Fruit fly (Drosophila melanogaster) whole organism, embryonic: ENCODE results near the gene Urm1.
A peak's percentile ranks its signal among the peaks of the same experiment; 100 is the strongest.

Experiments
- Ada2b ChIP-seq: fragments of 200-800 bp; sonication (Bioruptor generic); IDR thresholded peaks from 2 replicates; pipeline ENCODE4 v1.3.6; 2022; ENCODE audit warnings: missing biosample characterization, missing genetic modification characterization
- Blimp-1 ChIP-seq: fragments of 200-800 bp; sonication (Bioruptor generic); optimal IDR thresholded peaks from 3 replicates; lab custom pipeline; 2018; ENCODE audit warnings: missing biosample characterization, missing genetic modification characterization, mild to moderate bottlenecking, moderate library complexity, missing genetic modification reagents
- CG11456 ChIP-seq: fragments of 200-800 bp; sonication (Bioruptor generic); IDR thresholded peaks from 3 replicates; pipeline ENCODE4 v1.3.6; 2022; ENCODE audit warnings: missing biosample characterization, missing genetic modification characterization
- CG14860 ChIP-seq: fragments of 200-800 bp; sonication (Bioruptor generic); IDR thresholded peaks from 3 replicates; pipeline ENCODE4 v1.3.6; 2022; ENCODE audit warnings: missing biosample characterization, missing genetic modification characterization; ENCODE audit not compliant: partially characterized antibody
- CG16813 ChIP-seq: fragments of 200-800 bp; sonication (Bioruptor generic); IDR thresholded peaks from 3 replicates; pipeline ENCODE4 v1.3.6; 2022; ENCODE audit warnings: missing biosample characterization, missing genetic modification characterization; ENCODE audit not compliant: partially characterized antibody
- CG17612 ChIP-seq: fragments of 200-800 bp; sonication (Bioruptor generic); IDR thresholded peaks from 2 replicates; pipeline ENCODE4 v1.3.6; 2022; ENCODE audit warnings: missing biosample characterization, missing genetic modification characterization
- CG2875 ChIP-seq: fragments of 200-800 bp; sonication (Bioruptor generic); optimal IDR thresholded peaks from 2 replicates; lab custom pipeline; 2017; ENCODE audit warnings: missing biosample characterization, mild to moderate bottlenecking, missing genetic modification characterization, missing genetic modification reagents
- CG31224 ChIP-seq: fragments of 200-800 bp; sonication (Bioruptor generic); IDR thresholded peaks from 2 replicates; pipeline ENCODE4 v1.3.6; 2022; ENCODE audit warnings: missing biosample characterization, missing genetic modification characterization
- CG3163 ChIP-seq: fragments of 200-800 bp; sonication (Bioruptor generic); optimal IDR thresholded peaks from 3 replicates; lab custom pipeline; 2016; ENCODE audit warnings: missing biosample characterization, missing genetic modification characterization
- CG3281 ChIP-seq: fragments of 200-800 bp; sonication (Bioruptor generic); optimal IDR thresholded peaks from 3 replicates; lab custom pipeline; 2017; ENCODE audit warnings: missing biosample characterization, mild to moderate bottlenecking, missing genetic modification characterization
- CG4360 ChIP-seq: fragments of 200-800 bp; sonication (Bioruptor generic); IDR thresholded peaks from 2 replicates; pipeline ENCODE4 v1.3.6; 2022; ENCODE audit warnings: missing biosample characterization, missing genetic modification characterization
- CG4707 ChIP-seq: fragments of 200-800 bp; sonication (Bioruptor generic); optimal IDR thresholded peaks from 2 replicates; lab custom pipeline; 2018; ENCODE audit warnings: missing biosample characterization, mild to moderate bottlenecking, missing genetic modification characterization, moderate library complexity
- CG6175 ChIP-seq: fragments of 200-800 bp; sonication (Bioruptor generic); IDR thresholded peaks from 3 replicates; pipeline ENCODE4 v1.3.6; 2022; ENCODE audit warnings: missing biosample characterization, missing genetic modification characterization
- CG6254 ChIP-seq: fragments of 200-800 bp; sonication (Bioruptor generic); optimal IDR thresholded peaks from 3 replicates; lab custom pipeline; 2017; ENCODE audit warnings: mild to moderate bottlenecking, missing biosample characterization, missing genetic modification reagents, missing genetic modification characterization
- CG6791 ChIP-seq: fragments of 200-800 bp; sonication (Bioruptor generic); IDR thresholded peaks from 3 replicates; pipeline ENCODE4 v1.3.6; 2022; ENCODE audit warnings: missing biosample characterization, missing genetic modification characterization; ENCODE audit not compliant: partially characterized antibody
- CG9932 ChIP-seq: fragments of 200-800 bp; sonication (Bioruptor generic); IDR thresholded peaks from 2 replicates; pipeline ENCODE4 v1.3.6; 2022; ENCODE audit warnings: missing biosample characterization, missing genetic modification characterization
- CHES-1-like ChIP-seq: fragments of 200-800 bp; sonication (Bioruptor generic); optimal IDR thresholded peaks from 2 replicates; lab custom pipeline; 2016; ENCODE audit warnings: missing biosample characterization, missing genetic modification characterization
- Fer3 ChIP-seq: fragments of 200-800 bp; sonication (Bioruptor generic); optimal IDR thresholded peaks from 2 replicates; lab custom pipeline; 2018; ENCODE audit warnings: missing biosample characterization, mild to moderate bottlenecking, missing genetic modification characterization, moderate library complexity
- H15 ChIP-seq: fragments of 200-800 bp; sonication (Bioruptor generic); IDR thresholded peaks from 3 replicates; pipeline ENCODE4 v1.3.6; 2022; ENCODE audit warnings: missing biosample characterization, missing genetic modification characterization
- HLH54F ChIP-seq: fragments of 200-800 bp; sonication (Bioruptor generic); optimal IDR thresholded peaks from 3 replicates; lab custom pipeline; 2016; ENCODE audit warnings: missing biosample characterization, missing genetic modification characterization
- HLHmδ ChIP-seq: fragments of 200-800 bp; sonication (Bioruptor generic); optimal IDR thresholded peaks from 2 replicates; lab custom pipeline; 2018; ENCODE audit warnings: missing biosample characterization, mild to moderate bottlenecking, missing genetic modification characterization, moderate library complexity
- Hmr ChIP-seq: fragments of 200-800 bp; sonication (Bioruptor generic); optimal IDR thresholded peaks from 3 replicates; lab custom pipeline; 2017; ENCODE audit warnings: mild to moderate bottlenecking, missing biosample characterization, missing genetic modification reagents, missing genetic modification characterization
- Hmx ChIP-seq: fragments of 200-800 bp; sonication (Bioruptor generic); optimal IDR thresholded peaks from 2 replicates; lab custom pipeline; 2016; ENCODE audit warnings: missing biosample characterization, missing genetic modification characterization
- Lpt ChIP-seq: fragments of >200 bp; optimal IDR thresholded peaks from 2 replicates; lab custom pipeline; 2018; ENCODE audit warnings: missing biosample characterization, missing genetic modification characterization
- Med ChIP-seq: fragments of 200-800 bp; sonication (Bioruptor generic); peaks from one replicate; lab custom pipeline; 2016; ENCODE audit warnings: missing biosample characterization, missing genetic modification characterization, mild to moderate bottlenecking, inconsistent platforms, moderate library complexity
- NK7.1 ChIP-seq: fragments of 200-800 bp; sonication (Bioruptor generic); optimal IDR thresholded peaks from 3 replicates; lab custom pipeline; 2016; ENCODE audit warnings: missing biosample characterization, missing genetic modification characterization
- Opbp ChIP-seq: fragments of 200-800 bp; sonication (Bioruptor generic); IDR thresholded peaks from 3 replicates; pipeline ENCODE4 v1.3.6; 2022; ENCODE audit warnings: missing biosample characterization, missing genetic modification characterization; ENCODE audit not compliant: partially characterized antibody
- Spps ChIP-seq: fragments of 200-800 bp; sonication (Bioruptor generic); optimal IDR thresholded peaks from 2 replicates; lab custom pipeline; 2018; ENCODE audit warnings: missing biosample characterization, mild to moderate bottlenecking, missing genetic modification characterization
- Stat92E ChIP-seq, 3 experiments: fragments of >200 bp in 2 of 3; fragments of 200-800 bp in 1 of 3; sonication (Bioruptor generic) in 1 of 3; optimal IDR thresholded peaks; 2 replicates each; lab custom pipeline; 2017 to 2019; ENCODE audit warnings: missing biosample characterization in 3 of 3, missing genetic modification characterization in 3 of 3, mild to moderate bottlenecking in 1 of 3, moderate library complexity in 1 of 3
- amos ChIP-seq: fragments of 200-800 bp; sonication (Bioruptor generic); IDR thresholded peaks from 2 replicates; pipeline ENCODE4 v1.3.6; 2022; ENCODE audit warnings: missing biosample characterization, missing genetic modification characterization; ENCODE audit not compliant: partially characterized antibody
- caup ChIP-seq: fragments of 200-800 bp; sonication (Bioruptor generic); optimal IDR thresholded peaks from 3 replicates; lab custom pipeline; 2017; ENCODE audit warnings: missing biosample characterization, mild to moderate bottlenecking, missing genetic modification characterization, moderate library complexity; ENCODE audit not compliant: severe bottlenecking
- crc ChIP-seq: fragments of 200-800 bp; sonication (Bioruptor generic); optimal IDR thresholded peaks from 2 replicates; lab custom pipeline; 2016; ENCODE audit warnings: missing biosample characterization, missing genetic modification characterization
- da ChIP-seq: fragments of 200-800 bp; sonication (Bioruptor generic); optimal IDR thresholded peaks from 2 replicates; lab custom pipeline; 2016; ENCODE audit warnings: missing biosample characterization, missing genetic modification characterization
- ems ChIP-seq: fragments of 200-800 bp; sonication (Bioruptor generic); optimal IDR thresholded peaks from 3 replicates; lab custom pipeline; 2016; ENCODE audit warnings: missing biosample characterization, missing genetic modification characterization
- gcm ChIP-seq: fragments of 200-800 bp; sonication (Bioruptor generic); optimal IDR thresholded peaks from 2 replicates; lab custom pipeline; 2019; ENCODE audit warnings: missing biosample characterization, mild to moderate bottlenecking, missing genetic modification characterization, moderate library complexity
- grau ChIP-seq: fragments of 200-800 bp; optimal IDR thresholded peaks from 3 replicates; lab custom pipeline; 2019; ENCODE audit warnings: missing biosample characterization, mild to moderate bottlenecking, missing genetic modification characterization, moderate library complexity
- grn ChIP-seq: fragments of 200-800 bp; sonication (Bioruptor generic); optimal IDR thresholded peaks from 3 replicates; lab custom pipeline; 2017; ENCODE audit warnings: missing biosample characterization, missing genetic modification characterization
- ham ChIP-seq: fragments of 200-800 bp; sonication (Bioruptor generic); IDR thresholded peaks from 2 replicates; pipeline ENCODE4 v1.3.6; 2022; ENCODE audit warnings: missing biosample characterization, missing genetic modification characterization
- knrl ChIP-seq: fragments of 200-800 bp; sonication (Bioruptor generic); IDR thresholded peaks from 3 replicates; pipeline ENCODE4 v1.3.6; 2022; ENCODE audit warnings: missing biosample characterization, missing genetic modification characterization; ENCODE audit not compliant: partially characterized antibody
- lab ChIP-seq: fragments of 200-800 bp; sonication (Bioruptor generic); optimal IDR thresholded peaks from 3 replicates; lab custom pipeline; 2017; ENCODE audit warnings: missing biosample characterization, missing genetic modification characterization, mild to moderate bottlenecking, moderate library complexity, missing genetic modification reagents
- nerfin-1 ChIP-seq: fragments of 200-800 bp; sonication (Bioruptor generic); optimal IDR thresholded peaks from 3 replicates; lab custom pipeline; 2019; ENCODE audit warnings: missing biosample characterization, mild to moderate bottlenecking, missing genetic modification characterization, moderate library complexity
- odd ChIP-seq: fragments of 200-800 bp; sonication (Bioruptor generic); optimal IDR thresholded peaks from 2 replicates; lab custom pipeline; 2017; ENCODE audit warnings: missing biosample characterization, mild to moderate bottlenecking, missing genetic modification characterization
- org-1 ChIP-seq: fragments of 200-800 bp; sonication (Bioruptor generic); optimal IDR thresholded peaks from 2 replicates; lab custom pipeline; 2017; ENCODE audit warnings: missing biosample characterization, missing genetic modification characterization
- peb ChIP-seq: fragments of 200-800 bp; sonication (Bioruptor generic); IDR thresholded peaks from 2 replicates; pipeline ENCODE4 v1.3.6; 2022; ENCODE audit warnings: missing biosample characterization, missing genetic modification characterization
- shn ChIP-seq: fragments of 200-800 bp; sonication (Bioruptor generic); optimal IDR thresholded peaks from 3 replicates; lab custom pipeline; 2016; ENCODE audit warnings: missing biosample characterization, missing genetic modification characterization
- stwl ChIP-seq: fragments of 200-800 bp; sonication (Bioruptor generic); optimal IDR thresholded peaks from 3 replicates; lab custom pipeline; 2018; ENCODE audit warnings: missing biosample characterization, mild to moderate bottlenecking, missing genetic modification characterization, moderate library complexity

Urm1 gene

DNA sequence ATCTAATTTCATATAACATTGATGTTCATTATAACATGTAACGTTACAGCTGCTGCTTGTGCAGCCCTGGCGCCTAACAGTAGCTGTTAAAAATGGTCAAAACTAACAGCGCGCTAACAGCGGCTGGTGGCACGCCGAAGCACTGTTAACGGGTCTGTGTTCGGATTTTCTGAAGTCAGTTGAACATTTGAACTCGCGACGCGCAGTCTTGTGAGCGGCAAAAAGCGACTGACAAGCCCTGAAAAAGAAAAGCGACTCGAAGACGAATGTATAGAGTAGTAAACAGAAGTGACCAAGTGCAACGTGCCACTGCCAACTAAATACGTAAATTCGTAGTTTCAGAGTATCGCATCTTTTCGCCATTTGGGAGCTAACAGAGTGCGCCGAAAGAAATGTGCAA is 35.4 kb downstream of the Urm1 start (continued):
- no peak for TF ChIP-seq knrl
- TF ChIP-seq stwl: peak; percentile 29
- TF ChIP-seq shn: no peak
- no peak for TF ChIP-seq CG6791 (GFP tag; lab: Robert Waterston, UW)
- 0 out of 2 replicates have a peak, but pooled peaks have one; percentile 14 for TF ChIP-seq amos (GFP tag; lab: Robert Waterston, UW)
- TF ChIP-seq Med (GFP tag; lab: Kevin White, UChicago): peak; percentile 58
- TF ChIP-seq CHES-1-like (GFP tag; lab: Kevin White, UChicago): no peak
- 0 out of 3 replicates have a peak, but pooled peaks have one; percentile 29 for TF ChIP-seq CG11456 (GFP tag; lab: Robert Waterston, UW)
- no peak for TF ChIP-seq CG2875
- TF ChIP-seq CG6175 (GFP tag; lab: Robert Waterston, UW): peak; percentile 62; the same call in 2 of the 3 replicates
- no peak for TF ChIP-seq NK7.1 (GFP tag; lab: Kevin White, UChicago)
- no peak for TF ChIP-seq H15
- TF ChIP-seq CG4360: no peak
- 0 out of 3 replicates have a peak, but pooled peaks have one; percentile 14 for TF ChIP-seq Opbp (GFP tag; lab: Robert Waterston, UW)
- peak; percentile 18 for TF ChIP-seq Blimp-1 (GFP tag; lab: Kevin White, UChicago)
- TF ChIP-seq, all 482 proteins: peak for 19

DNA sequence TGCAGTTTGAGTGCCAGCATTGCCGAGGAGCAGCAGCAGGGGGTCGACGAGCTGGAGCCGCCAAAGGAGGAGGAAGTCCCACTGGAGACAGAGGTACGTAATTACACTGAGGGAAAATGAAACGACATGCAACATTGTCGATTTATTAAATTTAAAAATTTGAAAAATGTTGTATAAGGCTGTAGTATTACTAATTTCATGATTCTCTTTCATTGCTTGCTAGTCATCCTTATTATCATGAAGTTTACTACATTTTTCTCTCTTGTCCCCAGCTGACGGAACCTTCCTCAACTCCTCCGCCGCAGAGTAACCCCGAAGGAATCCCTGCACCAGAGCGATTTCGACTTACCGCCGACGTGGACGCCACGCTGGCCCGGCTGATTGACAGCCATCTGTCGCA is 36.8 kb downstream of the Urm1 start:
- TF ChIP-seq CG14860 (no peak), Med (GFP tag; lab: Kevin White, UChicago) (peak; percentile 24)

DNA sequence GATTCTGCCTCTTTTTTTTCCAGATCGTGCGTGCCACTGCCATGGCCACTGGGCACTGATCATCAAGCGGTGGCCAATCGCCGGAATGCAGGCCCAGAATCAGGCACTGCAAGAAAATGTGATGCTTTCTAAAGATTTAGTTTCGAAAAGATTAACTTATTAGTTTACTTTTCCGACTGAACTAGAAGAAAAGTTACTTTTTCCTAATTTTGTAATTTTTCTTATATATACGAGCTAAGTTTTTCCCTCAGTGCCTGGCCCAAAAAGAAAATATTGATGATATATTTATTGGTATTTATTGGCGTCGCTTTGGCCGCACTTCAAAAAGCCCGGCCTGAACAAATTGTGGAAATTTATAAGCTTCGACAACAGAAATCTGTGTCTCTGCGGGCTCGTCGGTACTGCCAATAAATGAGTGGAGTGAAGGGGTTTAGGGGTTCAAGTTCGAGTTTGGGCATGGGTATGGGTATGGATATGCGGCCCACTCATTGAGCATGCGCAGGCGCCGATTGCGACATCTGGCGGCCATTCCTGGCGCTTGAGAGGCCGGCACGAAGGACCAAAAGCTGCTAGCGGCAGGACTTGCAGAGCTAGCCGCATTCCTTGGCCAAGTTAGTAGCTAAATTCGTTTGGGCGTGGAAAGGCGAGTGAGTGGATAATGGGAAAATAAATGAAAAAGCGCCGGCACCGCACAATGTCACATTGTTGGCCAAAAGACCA is 39.0 kb downstream of the Urm1 start:
- TF ChIP-seq Hmx (GFP tag; lab: Kevin White, UChicago) (no peak), Stat92E (GFP tag; optimal IDR thresholded peaks at IDR 0.05; lab: Kevin White, UChicago) (no peak), Hmr (GFP tag; lab: Kevin White, UChicago) (no peak), gcm (GFP tag; lab: Kevin White, UChicago) (no peak), HLH54F (GFP tag; lab: Kevin White, UChicago) (no peak), grau (tag; lab: Kevin White, UChicago) (no peak), lab (GFP tag; lab: Kevin White, UChicago) (no peak), peb (no peak), CG31224 (no peak), Spps (tag; lab: Kevin White, UChicago) (no peak), CG3281 (GFP tag; lab: Kevin White, UChicago) (no peak), CG6254 (GFP tag; lab: Kevin White, UChicago) (no peak), caup (no peak), odd (no peak), Fer3 (tag; lab: Kevin White, UChicago) (no peak), da (no peak), crc (no peak), ems (GFP tag; lab: Kevin White, UChicago) (no peak), CG16813 (GFP tag; lab: Robert Waterston, UW) (no peak), nerfin-1 (no peak), org-1 (no peak), amos (GFP tag; lab: Robert Waterston, UW) (no peak), Lpt (no peak), HLHmδ (no peak), CG3163 (GFP tag; lab: Kevin White, UChicago) (no peak), CG4707 (GFP tag; lab: Kevin White, UChicago) (no peak), CG17612 (GFP tag; lab: Robert Waterston, UW) (no peak), ham (GFP tag; lab: Robert Waterston, UW) (no peak), grn (GFP tag; lab: Kevin White, UChicago) (no peak), Ada2b (peak; percentile 4; the same call in 1 of the 2 replicates), CG9932 (GFP tag; lab: Robert Waterston, UW) (no peak)
